Fruit fly (Drosophila melanogaster): ENCODE measurements around the gene Fpgs1.

Fpgs1 gene

DNA sequence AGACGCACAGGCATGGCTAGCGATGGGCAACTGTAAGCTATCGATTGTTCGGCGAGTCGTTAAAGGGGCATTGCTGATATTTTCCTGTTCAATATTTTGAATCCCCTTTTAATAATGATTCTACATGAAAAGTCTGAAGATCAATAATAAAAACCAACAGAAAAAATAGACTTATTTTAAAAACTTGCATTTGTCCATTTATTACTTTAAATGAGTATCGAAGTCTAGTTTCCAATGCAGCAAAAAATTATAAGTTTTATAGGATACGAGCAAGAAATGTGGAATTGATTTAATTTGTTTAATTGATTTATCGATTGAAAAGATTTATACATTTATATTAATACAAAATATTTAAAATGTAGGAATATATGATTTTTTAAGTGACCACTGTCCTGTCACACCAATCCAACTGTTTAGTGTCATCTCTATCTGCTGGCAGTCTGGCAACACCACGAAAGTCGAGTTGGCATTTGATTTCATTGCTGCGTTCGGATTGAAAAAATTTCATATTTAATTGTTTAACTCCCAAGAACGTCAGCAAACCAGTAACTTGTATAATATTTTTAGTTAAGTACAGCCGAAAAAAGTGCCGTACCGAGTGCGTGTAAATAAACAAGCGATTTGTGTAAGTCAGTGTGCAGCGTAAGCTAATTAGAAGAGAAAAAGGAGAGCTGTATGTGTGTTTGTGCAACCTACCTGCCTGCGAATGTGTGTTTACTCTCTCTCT is 15.9 kb upstream of the Fpgs1 start, which contains the start of the genes CG1824 and Sec16:
TSS of gene CG1824 (minus strand) at position 15 of the 727 bp plus-strand sequence.
TSS of gene Sec16 (plus strand) at position 438 of the 727 bp plus-strand sequence.
- TF ChIP-seq cic (GFP tag; optimal IDR thresholded peaks at IDR 0.05): no peak
- TF ChIP-seq kay (GFP tag; ENCODE audit: borderline replicate concordance): no peak
- peak; percentile 69 for TF ChIP-seq CG11617 (GFP tag; optimal IDR thresholded peaks at IDR 0.05)
- TF ChIP-seq CG14711 (tag; optimal IDR thresholded peaks at IDR 0.05): peak; percentile 31
- TF ChIP-seq toe (GFP tag; optimal IDR thresholded peaks at IDR 0.05): peak; percentile 66
- peak; percentile 45 for TF ChIP-seq CG1620 (GFP tag; optimal IDR thresholded peaks at IDR 0.05)
- no peak for TF ChIP-seq Hr96 (GFP tag; optimal IDR thresholded peaks at IDR 0.05)
- TF ChIP-seq CG7045 (GFP tag; optimal IDR thresholded peaks at IDR 0.05): peak; percentile 15
- TF ChIP-seq Crg-1 (GFP tag; optimal IDR thresholded peaks at IDR 0.05): peak; percentile 12
- peak; percentile 68 for TF ChIP-seq tj (GFP tag; optimal IDR thresholded peaks at IDR 0.05)
- TF ChIP-seq Mnt (GFP tag; optimal IDR thresholded peaks at IDR 0.05): no peak
- TF ChIP-seq pad (GFP tag; optimal IDR thresholded peaks at IDR 0.05): peak; percentile 67
- no peak for TF ChIP-seq Clk (GFP tag; optimal IDR thresholded peaks at IDR 0.05)
- TF ChIP-seq cnc (optimal IDR thresholded peaks at IDR 0.05): no peak
- peak; percentile 61 for TF ChIP-seq CG7101 (tag; optimal IDR thresholded peaks at IDR 0.05)
- no peak for TF ChIP-seq CG33017 (tag; optimal IDR thresholded peaks at IDR 0.05)
- peak; percentile 60 for TF ChIP-seq ovo (GFP tag; optimal IDR thresholded peaks at IDR 0.05)
- TF ChIP-seq bab1 (GFP tag; optimal IDR thresholded peaks at IDR 0.05): no peak
- no peak for TF ChIP-seq CG5204 (GFP tag; optimal IDR thresholded peaks at IDR 0.05)

DNA sequence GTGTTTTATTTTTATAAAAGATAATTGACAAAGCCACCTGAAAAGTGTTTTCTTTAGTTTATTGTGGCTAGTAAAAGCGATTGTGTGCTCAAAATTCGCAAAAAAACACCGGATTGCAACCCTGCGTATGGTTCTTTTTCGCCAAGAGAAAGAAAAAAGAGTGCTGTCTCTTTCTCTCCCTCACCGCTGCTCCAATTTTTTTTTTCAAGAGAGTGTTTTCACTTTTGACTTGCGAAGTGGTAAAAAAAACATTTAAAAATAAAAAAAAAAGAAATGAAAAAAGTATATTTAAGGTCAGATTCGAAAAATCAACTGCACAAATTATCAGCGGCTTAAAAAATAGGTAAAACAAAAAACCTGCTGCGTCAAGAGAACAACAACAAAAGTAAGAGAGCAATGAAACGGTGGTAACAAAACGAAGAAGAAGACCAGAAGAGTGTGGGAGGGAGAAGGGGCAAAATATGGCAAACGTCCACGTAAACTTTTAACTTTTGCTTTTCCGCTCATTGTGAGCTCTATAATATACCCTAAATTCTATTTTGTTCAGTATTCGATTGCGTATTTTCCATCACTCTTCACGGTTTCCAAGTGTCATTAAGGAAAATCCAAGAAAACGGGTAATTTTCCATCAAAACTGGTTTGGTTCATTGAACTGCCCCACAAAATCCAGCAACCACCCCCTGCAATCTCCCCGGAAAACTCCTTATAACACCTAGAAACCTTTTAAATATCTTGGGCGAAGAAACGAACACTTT is 15.1 kb upstream of the Fpgs1 start:
- TF ChIP-seq CG11617 (GFP tag; optimal IDR thresholded peaks at IDR 0.05) (no peak), Mnt (GFP tag; optimal IDR thresholded peaks at IDR 0.05) (peak; percentile 26), bab1 (GFP tag; optimal IDR thresholded peaks at IDR 0.05) (no peak), CG12768 (GFP tag; optimal IDR thresholded peaks at IDR 0.05) (peak; percentile 34), ovo (GFP tag; optimal IDR thresholded peaks at IDR 0.05) (peak; percentile 22), CG1620 (GFP tag; optimal IDR thresholded peaks at IDR 0.05) (peak; percentile 41), Clk (GFP tag; optimal IDR thresholded peaks at IDR 0.05) (no peak), CG5204 (GFP tag; optimal IDR thresholded peaks at IDR 0.05) (no peak), CG14711 (tag; optimal IDR thresholded peaks at IDR 0.05) (no peak), pad (GFP tag; optimal IDR thresholded peaks at IDR 0.05) (no peak), cnc (optimal IDR thresholded peaks at IDR 0.05) (no peak), cic (GFP tag; optimal IDR thresholded peaks at IDR 0.05) (peak; percentile 14), tj (GFP tag; optimal IDR thresholded peaks at IDR 0.05) (peak; percentile 46)

DNA sequence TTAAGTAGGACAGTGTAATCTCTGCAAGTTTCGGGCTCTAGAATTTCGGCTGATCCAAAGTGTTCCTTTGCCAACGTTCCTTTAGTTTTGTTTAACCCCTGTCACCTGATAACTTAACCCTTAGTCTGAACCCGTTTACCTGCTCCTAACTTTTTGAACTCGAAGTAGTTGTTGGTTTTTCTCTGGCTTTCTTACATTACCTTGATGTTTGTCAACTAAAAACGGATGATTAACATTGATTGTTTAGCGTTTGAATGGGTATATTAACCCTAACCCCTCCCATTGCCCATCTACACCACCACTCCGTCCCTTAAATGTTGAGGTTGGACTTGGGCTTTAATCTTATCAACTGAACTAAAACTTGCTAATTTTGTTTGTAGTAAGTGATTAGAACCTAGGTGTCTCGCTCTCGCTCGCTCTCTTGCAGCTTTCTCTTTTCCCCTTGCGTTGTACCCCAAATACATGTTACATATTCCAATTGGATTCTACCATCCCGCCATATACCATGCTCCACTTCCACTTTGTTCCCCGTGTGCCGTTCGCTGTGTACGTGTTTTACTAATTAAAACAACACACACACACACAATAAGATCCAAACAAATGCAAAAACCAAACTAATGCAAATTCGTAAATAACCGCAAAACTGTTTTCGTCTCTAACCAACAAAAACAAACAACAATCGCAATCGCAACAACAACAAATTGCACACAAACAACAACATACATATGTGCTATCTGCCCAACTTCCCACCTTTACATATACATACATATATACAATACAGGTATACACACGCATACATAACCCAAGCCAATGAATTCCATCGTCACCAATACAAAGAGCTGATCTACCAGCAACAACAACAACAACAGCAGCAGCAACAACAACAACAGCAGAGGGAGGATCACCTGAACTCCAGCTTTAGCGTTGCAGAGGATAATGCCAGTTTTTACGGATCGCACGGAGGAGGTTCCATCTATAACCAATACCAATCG is 10.6 kb upstream of the Fpgs1 start:
- TF ChIP-seq CG11617 (GFP tag; optimal IDR thresholded peaks at IDR 0.05) (peak; percentile 18), CG14711 (tag; optimal IDR thresholded peaks at IDR 0.05) (peak; percentile 3), CG33017 (tag; optimal IDR thresholded peaks at IDR 0.05) (peak; percentile 23), bab1 (GFP tag; optimal IDR thresholded peaks at IDR 0.05) (no peak), Hr96 (GFP tag; optimal IDR thresholded peaks at IDR 0.05) (no peak), CG7045 (GFP tag; optimal IDR thresholded peaks at IDR 0.05) (no peak), Clk (GFP tag; optimal IDR thresholded peaks at IDR 0.05) (no peak), cic (GFP tag; optimal IDR thresholded peaks at IDR 0.05) (peak; percentile 56), pad (GFP tag; optimal IDR thresholded peaks at IDR 0.05) (peak; percentile 80), Mnt (GFP tag; optimal IDR thresholded peaks at IDR 0.05) (peak; percentile 15), tj (GFP tag; optimal IDR thresholded peaks at IDR 0.05) (peak; percentile 14), CG1620 (GFP tag; optimal IDR thresholded peaks at IDR 0.05) (no peak), CG7101 (tag; optimal IDR thresholded peaks at IDR 0.05) (peak; percentile 49), cnc (optimal IDR thresholded peaks at IDR 0.05) (no peak), kay (GFP tag; ENCODE audit: borderline replicate concordance) (no peak), ovo (GFP tag; optimal IDR thresholded peaks at IDR 0.05) (no peak), CG5204 (GFP tag; optimal IDR thresholded peaks at IDR 0.05) (no peak), Crg-1 (GFP tag; optimal IDR thresholded peaks at IDR 0.05) (no peak), CG12768 (GFP tag; optimal IDR thresholded peaks at IDR 0.05) (peak; percentile 25), toe (GFP tag; optimal IDR thresholded peaks at IDR 0.05) (no peak)

- no peak for TF ChIP-seq CG14711 (tag; optimal IDR thresholded peaks at IDR 0.05)
- no peak for TF ChIP-seq cnc (optimal IDR thresholded peaks at IDR 0.05)
- no peak for TF ChIP-seq CG7045 (GFP tag; optimal IDR thresholded peaks at IDR 0.05)
- TF ChIP-seq CG33017 (tag; optimal IDR thresholded peaks at IDR 0.05): no peak
- no peak for TF ChIP-seq pad (GFP tag; optimal IDR thresholded peaks at IDR 0.05)
- TF ChIP-seq CG11617 (GFP tag; optimal IDR thresholded peaks at IDR 0.05): no peak
- no peak for TF ChIP-seq tj (GFP tag; optimal IDR thresholded peaks at IDR 0.05)
- no peak for TF ChIP-seq cic (GFP tag; optimal IDR thresholded peaks at IDR 0.05)
- TF ChIP-seq CG12768 (GFP tag; optimal IDR thresholded peaks at IDR 0.05): no peak
- TF ChIP-seq Mnt (GFP tag; optimal IDR thresholded peaks at IDR 0.05): no peak
- no peak for TF ChIP-seq toe (GFP tag; optimal IDR thresholded peaks at IDR 0.05)
- no peak for TF ChIP-seq CG5204 (GFP tag; optimal IDR thresholded peaks at IDR 0.05)
- TF ChIP-seq bab1 (GFP tag; optimal IDR thresholded peaks at IDR 0.05): no peak
- no peak for TF ChIP-seq CG7101 (tag; optimal IDR thresholded peaks at IDR 0.05)
- TF ChIP-seq Clk (GFP tag; optimal IDR thresholded peaks at IDR 0.05): no peak
These were observed 1.7 kb downstream of the Fpgs1 start for dm6 chrX:12613248-12613805.

Data from whole organism, adult.